Worm (Caenorhabditis elegans) whole organism, mixed stage, embryonic: Measurements from ENCODE around the gene F57G9.3.

Source experiments
- M03D4.4 ChIP-seq: sonication (generic microtip); optimal IDR thresholded peaks from 2 replicates; lab custom pipeline; 2017; ENCODE audit warnings: mild to moderate bottlenecking, missing genetic modification characterization, missing compliant biosample characterization
- bed-3 ChIP-seq: fragments of 200-800 bp; sonication (Bioruptor generic); optimal IDR thresholded peaks from 3 replicates; lab custom pipeline; 2018; ENCODE audit warnings: mild to moderate bottlenecking, missing genetic modification characterization, moderate library complexity, missing compliant biosample characterization
- ceh-43 ChIP-seq: fragments of 200-800 bp; sonication (Bioruptor generic); optimal IDR thresholded peaks from 2 replicates; lab custom pipeline; 2018; ENCODE audit warnings: mild to moderate bottlenecking, missing genetic modification characterization, moderate library complexity, missing compliant biosample characterization
- ces-1 ChIP-seq: fragments of 150-350 bp; optimal IDR thresholded peaks from 2 replicates; lab custom pipeline; 2014; ENCODE audit warnings: missing biosample characterization, missing genetic modification reagents, missing genetic modification characterization
- cnd-1 ChIP-seq: fragments of 200-800 bp; sonication (Bioruptor generic); optimal IDR thresholded peaks from 2 replicates; lab custom pipeline; 2018; ENCODE audit warnings: mild to moderate bottlenecking, missing genetic modification characterization, missing compliant biosample characterization
- drap-1 ChIP-seq: fragments of 200-800 bp; sonication (Bioruptor generic); optimal IDR thresholded peaks from 3 replicates; lab custom pipeline; 2018; ENCODE audit warnings: mild to moderate bottlenecking, missing genetic modification characterization, missing compliant biosample characterization
- elt-1 ChIP-seq: sonication (generic microtip); optimal IDR thresholded peaks from 2 replicates; lab custom pipeline; 2017; ENCODE audit warnings: missing genetic modification characterization, mild to moderate bottlenecking, missing compliant biosample characterization, antibody characterized with exemption, moderate library complexity, borderline replicate concordance; ENCODE audit not compliant: insufficient read depth
- flh-1 ChIP-seq: fragments of 200-800 bp; sonication (Bioruptor generic); optimal IDR thresholded peaks from 2 replicates; lab custom pipeline; 2018; ENCODE audit warnings: mild to moderate bottlenecking, missing genetic modification characterization, moderate library complexity, missing compliant biosample characterization
- ham-2 ChIP-seq: fragments of 200-800 bp; sonication (Bioruptor generic); optimal IDR thresholded peaks from 2 replicates; lab custom pipeline; 2018; ENCODE audit warnings: mild to moderate bottlenecking, missing genetic modification characterization, missing compliant biosample characterization
- hlh-1 ChIP-seq: fragments of 150-350 bp; optimal IDR thresholded peaks from 2 replicates; lab custom pipeline; 2014; ENCODE audit warnings: missing biosample characterization, missing genetic modification reagents, missing genetic modification characterization
- lin-13 ChIP-seq: fragments of 150-350 bp; optimal IDR thresholded peaks from 2 replicates; lab custom pipeline; 2014; ENCODE audit warnings: missing biosample characterization, missing genetic modification characterization
- lin-32 ChIP-seq: fragments of 200-800 bp; sonication (Bioruptor generic); optimal IDR thresholded peaks from 2 replicates; lab custom pipeline; 2018; ENCODE audit warnings: mild to moderate bottlenecking, missing genetic modification characterization, missing compliant biosample characterization
- lsy-2 ChIP-seq: fragments of 150-350 bp; optimal IDR thresholded peaks from 2 replicates; lab custom pipeline; 2014; ENCODE audit warnings: missing biosample characterization, missing genetic modification characterization
- mab-5 ChIP-seq: fragments of 150-350 bp; optimal IDR thresholded peaks from 2 replicates; lab custom pipeline; 2014; ENCODE audit warnings: missing biosample characterization, missing genetic modification characterization
- mls-2 ChIP-seq: sonication (generic microtip); optimal IDR thresholded peaks from 2 replicates; lab custom pipeline; 2016; ENCODE audit warnings: mild to moderate bottlenecking, missing genetic modification characterization, moderate library complexity, missing compliant biosample characterization
- nhr-12 ChIP-seq: fragments of 150-350 bp; optimal IDR thresholded peaks from 2 replicates; lab custom pipeline; 2014; ENCODE audit warnings: missing biosample characterization, missing genetic modification characterization
- nhr-2 ChIP-seq: fragments of 150-350 bp; optimal IDR thresholded peaks from 2 replicates; lab custom pipeline; 2014; ENCODE audit warnings: missing biosample characterization, missing genetic modification characterization
- nhr-237 ChIP-seq: fragments of 150-350 bp; optimal IDR thresholded peaks from 2 replicates; lab custom pipeline; 2014; ENCODE audit warnings: missing biosample characterization, missing genetic modification characterization
- nhr-76 ChIP-seq: sonication (generic microtip); optimal IDR thresholded peaks from 2 replicates; lab custom pipeline; 2017; ENCODE audit warnings: missing biosample characterization, missing genetic modification characterization
- sem-2 ChIP-seq: fragments of 200-800 bp; sonication (Bioruptor generic); optimal IDR thresholded peaks from 2 replicates; lab custom pipeline; 2018; ENCODE audit warnings: mild to moderate bottlenecking, missing genetic modification characterization, missing compliant biosample characterization
- snpc-4 ChIP-seq: fragments of 150-350 bp; optimal IDR thresholded peaks from 2 replicates; lab custom pipeline; 2014; ENCODE audit warnings: missing biosample characterization, missing genetic modification characterization
- sptf-1 ChIP-seq: sonication (generic microtip); optimal IDR thresholded peaks from 2 replicates; lab custom pipeline; 2017; ENCODE audit warnings: mild to moderate bottlenecking, missing genetic modification characterization, moderate library complexity, missing compliant biosample characterization
- tbx-8 ChIP-seq: fragments of 200-800 bp; sonication (Bioruptor generic); optimal IDR thresholded peaks from 2 replicates; lab custom pipeline; 2018; ENCODE audit warnings: mild to moderate bottlenecking, missing genetic modification characterization, moderate library complexity, missing compliant biosample characterization
- unc-120 ChIP-seq: sonication (generic microtip); optimal IDR thresholded peaks from 2 replicates; lab custom pipeline; 2017; ENCODE audit warnings: missing genetic modification characterization, missing compliant biosample characterization; ENCODE audit not compliant: poor library complexity, severe bottlenecking
- unc-39 ChIP-seq: fragments of 150-350 bp; optimal IDR thresholded peaks from 2 replicates; lab custom pipeline; 2014; ENCODE audit warnings: missing biosample characterization, missing genetic modification characterization
- unc-62 ChIP-seq: fragments of 150-350 bp; optimal IDR thresholded peaks from 2 replicates; lab custom pipeline; 2014; ENCODE audit warnings: missing biosample characterization, missing genetic modification reagents, missing genetic modification characterization
- zip-8 ChIP-seq: fragments of 150-350 bp; optimal IDR thresholded peaks from 2 replicates; lab custom pipeline; 2014; ENCODE audit warnings: missing biosample characterization, missing genetic modification characterization

F57G9.3 gene

ce11 chrII:12436717-12437116 lies 26.7 kb upstream of the F57G9.3 start:
- TF ChIP-seq ham-2 (GFP tag; lab: Kevin White, UChicago) (peak; percentile 65), ceh-43 (GFP tag; lab: Kevin White, UChicago) (no peak)

- no peak for TF ChIP-seq lin-13 (tag; lab: Kevin White, UChicago)
- TF ChIP-seq ham-2 (GFP tag; lab: Kevin White, UChicago): no peak
- no peak for TF ChIP-seq lin-32 (GFP tag; lab: Kevin White, UChicago)
- no peak for TF ChIP-seq unc-120
- no peak for TF ChIP-seq mls-2 (tag; lab: Kevin White, UChicago)
- TF ChIP-seq unc-62 (GFP tag; lab: Kevin White, UChicago): no peak
- TF ChIP-seq drap-1: no peak
- TF ChIP-seq nhr-76 (tag; lab: Kevin White, UChicago): no peak
- no peak for TF ChIP-seq sem-2 (GFP tag; lab: Kevin White, UChicago)
- TF ChIP-seq nhr-2 (tag; lab: Kevin White, UChicago): no peak
- no peak for TF ChIP-seq zip-8 (tag; lab: Kevin White, UChicago)
- TF ChIP-seq flh-1 (GFP tag; lab: Kevin White, UChicago): no peak
- TF ChIP-seq sptf-1: no peak
- no peak for TF ChIP-seq elt-1 (tag; lab: Kevin White, UChicago)
- no peak for TF ChIP-seq ces-1 (GFP tag; lab: Kevin White, UChicago)
- TF ChIP-seq snpc-4 (tag; lab: Kevin White, UChicago): no peak
- TF ChIP-seq nhr-237 (tag; lab: Kevin White, UChicago): no peak
- no peak for TF ChIP-seq unc-39 (tag; lab: Kevin White, UChicago)
- no peak for TF ChIP-seq cnd-1 (tag; lab: Kevin White, UChicago)
- TF ChIP-seq mab-5 (tag; lab: Kevin White, UChicago): no peak
Measured at ce11 chrII:12435202-12435872, 25.3 kb upstream of the F57G9.3 start.

- TF ChIP-seq tbx-8 (GFP tag; lab: Kevin White, UChicago) (no peak), unc-39 (tag; lab: Kevin White, UChicago) (no peak), unc-120 (no peak), nhr-76 (tag; lab: Kevin White, UChicago) (no peak), nhr-12 (tag; lab: Kevin White, UChicago) (no peak), bed-3 (no peak), unc-62 (GFP tag; lab: Kevin White, UChicago) (no peak), lsy-2 (no peak), hlh-1 (tag; lab: Kevin White, UChicago) (no peak), cnd-1 (tag; lab: Kevin White, UChicago) (no peak)
Measured at ce11 chrII:12432356-12432755, 22.3 kb upstream of the F57G9.3 start, which contains the start of gene dct-12. TSS of gene dct-12 (minus strand) at chrII:12432456.

ce11 chrII:12429743-12430142 lies 19.7 kb upstream of the F57G9.3 start, which contains the start of gene Y57A10C.8:
TSS of gene Y57A10C.8 (minus strand) at chrII:12429843.
- TF ChIP-seq lin-32 (GFP tag; lab: Kevin White, UChicago) (no peak), drap-1 (no peak)

ce11 chrII:12425644-12426222 lies 15.7 kb upstream of the F57G9.3 start, which contains the start of gene daf-22:
TSS of gene daf-22 (minus strand) at chrII:12425694.
- TF ChIP-seq M03D4.4 (no peak), lin-32 (GFP tag; lab: Kevin White, UChicago) (no peak), nhr-12 (tag; lab: Kevin White, UChicago) (no peak), cnd-1 (tag; lab: Kevin White, UChicago) (no peak), mab-5 (tag; lab: Kevin White, UChicago) (no peak)
- TF ChIP-seq, all 35 proteins: peak for 0

- TF ChIP-seq ces-1 (GFP tag; lab: Kevin White, UChicago) (no peak), nhr-76 (tag; lab: Kevin White, UChicago) (no peak), lsy-2 (no peak)
Measured at ce11 chrII:12420486-12420885, 10.5 kb upstream of the F57G9.3 start, which contains the start of gene sre-26. TSS of gene sre-26 (minus strand) at chrII:12420586.
